Fruit fly (Drosophila melanogaster) whole organism, wandering third instar larva: ENCODE measurements around the gene pasha.

Experiments used
- GATAd ChIP-seq: sonication (Bioruptor generic); optimal IDR thresholded peaks from 2 replicates; lab custom pipeline; 2016; ENCODE audit warnings: missing biosample characterization, missing genetic modification characterization
- Myc ChIP-seq: fragments of >200 bp; optimal IDR thresholded peaks from 2 replicates; lab custom pipeline; 2017
- Rel ChIP-seq, 2 experiments: fragments of 200-800 bp; sonication (Bioruptor generic) in 1 of 2; optimal IDR thresholded peaks; 2 replicates in 1 of 2; 3 replicates in 1 of 2; lab custom pipeline; 2016 to 2019; ENCODE audit warnings: mild to moderate bottlenecking in 2 of 2, missing biosample characterization in 2 of 2, missing genetic modification characterization in 2 of 2, moderate library complexity in 1 of 2
- fru ChIP-seq: fragments of 200-800 bp; sonication (Bioruptor generic); optimal IDR thresholded peaks from 3 replicates; lab custom pipeline; 2016; ENCODE audit warnings: missing biosample characterization, mild to moderate bottlenecking, missing genetic modification characterization
- h ChIP-seq: fragments of 200-800 bp; sonication (Bioruptor generic); optimal IDR thresholded peaks from 3 replicates; lab custom pipeline; 2016; ENCODE audit warnings: missing biosample characterization, mild to moderate bottlenecking, missing genetic modification characterization

Gene pasha

DNA sequence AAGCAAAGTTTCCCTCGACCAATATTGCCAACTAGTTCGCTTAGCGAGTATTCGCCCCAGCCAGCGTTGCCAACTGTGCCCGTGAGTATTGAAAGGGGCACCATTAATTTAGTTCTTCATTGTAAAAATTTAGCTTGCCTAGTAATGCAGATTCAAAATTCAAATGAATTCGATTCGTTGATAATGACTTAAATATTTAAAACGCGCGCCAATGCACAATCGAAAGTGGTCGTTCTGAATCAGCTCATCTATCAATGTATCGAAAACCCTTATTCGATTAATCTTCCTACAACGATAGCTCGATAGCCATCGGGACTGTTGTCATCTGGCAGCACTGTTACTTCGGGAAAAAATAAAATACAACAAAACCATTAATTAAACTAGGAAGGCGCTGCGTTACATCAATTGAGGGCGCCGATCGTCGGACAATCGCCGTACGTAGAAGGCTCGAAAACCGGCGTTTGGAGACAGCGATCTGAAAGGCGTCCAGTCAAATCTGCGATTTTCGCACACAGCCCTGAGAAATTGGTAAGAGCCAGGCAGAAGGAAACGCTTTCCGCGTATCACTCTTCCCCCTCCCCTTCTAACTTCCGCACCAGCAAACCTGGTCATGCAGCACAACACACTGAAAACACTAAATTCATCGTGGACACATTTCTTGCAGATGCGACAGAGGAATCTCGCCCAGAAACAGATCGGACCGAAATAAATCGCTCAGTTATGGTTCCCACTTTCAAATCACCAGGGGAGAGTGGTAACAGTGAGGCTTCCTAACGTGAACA is 51.6 kb downstream of the pasha start, which contains the start of gene Zmynd8:
Gene Zmynd8 (plus strand): TSS at position 313 of the 782 bp plus-strand sequence.
- TF ChIP-seq Rel (GFP tag; optimal IDR thresholded peaks at IDR 0.05; lab: Kevin White, UChicago) (no peak), Rel (tag; optimal IDR thresholded peaks at IDR 0.05; lab: Kevin White, UChicago) (peak; percentile 100), h (GFP tag; lab: Kevin White, UChicago) (no peak), Myc (lab: Kevin White, UChicago) (peak; percentile 85), fru (GFP tag; lab: Kevin White, UChicago) (peak; percentile 19), GATAd (GFP tag; lab: Kevin White, UChicago) (no peak)
